Fruit fly (Drosophila melanogaster) whole organism, embryonic: ENCODE results near the gene CG3679.

Experiments
- Abd-B ChIP-seq: fragments of 200-800 bp; sonication (Bioruptor generic); optimal IDR thresholded peaks from 2 replicates; lab custom pipeline; 2018; ENCODE audit warnings: missing biosample characterization, mild to moderate bottlenecking, missing genetic modification characterization, moderate library complexity
- CG10543 ChIP-seq: fragments of 200-800 bp; sonication (Bioruptor generic); optimal IDR thresholded peaks from 3 replicates; lab custom pipeline; 2017; ENCODE audit warnings: missing biosample characterization, mild to moderate bottlenecking, missing genetic modification characterization, moderate library complexity
- CG11456 ChIP-seq: fragments of 200-800 bp; sonication (Bioruptor generic); IDR thresholded peaks from 3 replicates; pipeline ENCODE4 v1.3.6; 2022; ENCODE audit warnings: missing biosample characterization, missing genetic modification characterization
- CG12155 ChIP-seq: fragments of 200-800 bp; sonication (Bioruptor generic); optimal IDR thresholded peaks from 3 replicates; lab custom pipeline; 2016; ENCODE audit warnings: missing biosample characterization, missing genetic modification characterization
- CG12236 ChIP-seq: fragments of 200-800 bp; sonication (Bioruptor generic); optimal IDR thresholded peaks from 2 replicates; lab custom pipeline; 2016; ENCODE audit warnings: missing biosample characterization, missing genetic modification characterization
- CG14667 ChIP-seq: fragments of 200-800 bp; sonication (Bioruptor generic); IDR thresholded peaks from 2 replicates; pipeline ENCODE4 v1.3.6; 2022; ENCODE audit warnings: missing biosample characterization, missing genetic modification characterization
- CG16863 ChIP-seq: fragments of 200-800 bp; sonication (Bioruptor generic); optimal IDR thresholded peaks from 3 replicates; lab custom pipeline; 2016; ENCODE audit warnings: missing biosample characterization, missing genetic modification characterization
- CG3065 ChIP-seq: fragments of 200-800 bp; sonication (Bioruptor generic); optimal IDR thresholded peaks from 2 replicates; lab custom pipeline; 2016; ENCODE audit warnings: missing biosample characterization, missing genetic modification characterization
- CG31224 ChIP-seq: fragments of 200-800 bp; sonication (Bioruptor generic); IDR thresholded peaks from 2 replicates; pipeline ENCODE4 v1.3.6; 2022; ENCODE audit warnings: missing biosample characterization, missing genetic modification characterization
- CG32772 ChIP-seq: fragments of 200-800 bp; sonication (Bioruptor generic); IDR thresholded peaks from 2 replicates; pipeline ENCODE4 v1.3.6; 2022; ENCODE audit warnings: missing biosample characterization, missing genetic modification characterization
- CG34224 ChIP-seq: fragments of 200-800 bp; sonication (Bioruptor generic); IDR thresholded peaks from 3 replicates; pipeline ENCODE4 v1.3.6; 2022; ENCODE audit warnings: missing biosample characterization, missing genetic modification characterization; ENCODE audit not compliant: partially characterized antibody
- CG42726 ChIP-seq: fragments of 200-800 bp; sonication (Bioruptor generic); IDR thresholded peaks from 2 replicates; pipeline ENCODE4 v1.3.6; 2022; ENCODE audit warnings: missing biosample characterization, missing genetic modification characterization; ENCODE audit not compliant: partially characterized antibody
- CG4360 ChIP-seq: fragments of 200-800 bp; sonication (Bioruptor generic); IDR thresholded peaks from 2 replicates; pipeline ENCODE4 v1.3.6; 2022; ENCODE audit warnings: missing biosample characterization, missing genetic modification characterization
- CG4404 ChIP-seq: fragments of 200-800 bp; sonication (Bioruptor generic); IDR thresholded peaks from 2 replicates; pipeline ENCODE4 v1.3.6; 2022; ENCODE audit warnings: missing biosample characterization, missing genetic modification characterization
- CG7745 ChIP-seq: fragments of 200-800 bp; sonication (Bioruptor generic); optimal IDR thresholded peaks from 2 replicates; lab custom pipeline; 2018; ENCODE audit warnings: missing biosample characterization, mild to moderate bottlenecking, missing genetic modification characterization, moderate library complexity
- CG7786 ChIP-seq: fragments of 200-800 bp; sonication (Bioruptor generic); optimal IDR thresholded peaks from 2 replicates; lab custom pipeline; 2016; ENCODE audit warnings: missing biosample characterization, missing genetic modification characterization
- CG7987 ChIP-seq: fragments of 200-800 bp; sonication (Bioruptor generic); optimal IDR thresholded peaks from 2 replicates; lab custom pipeline; 2018; ENCODE audit warnings: missing biosample characterization, mild to moderate bottlenecking, missing genetic modification characterization, moderate library complexity
- CG8944 ChIP-seq: fragments of 200-800 bp; sonication (Bioruptor generic); optimal IDR thresholded peaks from 3 replicates; lab custom pipeline; 2016; ENCODE audit warnings: missing biosample characterization, missing genetic modification characterization
- CG9437 ChIP-seq: fragments of 200-800 bp; sonication (Bioruptor generic); optimal IDR thresholded peaks from 2 replicates; lab custom pipeline; 2018; ENCODE audit warnings: missing biosample characterization, mild to moderate bottlenecking, missing genetic modification characterization
- CG9797 ChIP-seq: fragments of 200-800 bp; sonication (Bioruptor generic); optimal IDR thresholded peaks from 3 replicates; lab custom pipeline; 2018; ENCODE audit warnings: missing biosample characterization, mild to moderate bottlenecking, missing genetic modification characterization
- CG9932 ChIP-seq: fragments of 200-800 bp; sonication (Bioruptor generic); IDR thresholded peaks from 2 replicates; pipeline ENCODE4 v1.3.6; 2022; ENCODE audit warnings: missing biosample characterization, missing genetic modification characterization
- Dip2 ChIP-seq: fragments of 200-800 bp; sonication (Bioruptor generic); IDR thresholded peaks from 2 replicates; pipeline ENCODE4 v1.3.6; 2022; ENCODE audit warnings: missing biosample characterization, missing genetic modification characterization
- E2f1 ChIP-seq: fragments of 200-800 bp; sonication (Bioruptor generic); IDR thresholded peaks from 2 replicates; pipeline ENCODE4 v1.3.6; 2022; ENCODE audit warnings: missing biosample characterization, missing genetic modification characterization
- Hmr ChIP-seq: fragments of 200-800 bp; sonication (Bioruptor generic); optimal IDR thresholded peaks from 3 replicates; lab custom pipeline; 2017; ENCODE audit warnings: mild to moderate bottlenecking, missing biosample characterization, missing genetic modification reagents, missing genetic modification characterization
- Lpt ChIP-seq: fragments of >200 bp; optimal IDR thresholded peaks from 2 replicates; lab custom pipeline; 2018; ENCODE audit warnings: missing biosample characterization, missing genetic modification characterization
- MBD-R2 ChIP-seq: fragments of 200-800 bp; sonication (Bioruptor generic); IDR thresholded peaks from 2 replicates; pipeline ENCODE4 v1.3.6; 2022; ENCODE audit warnings: missing biosample characterization, missing genetic modification characterization
- MESR4 ChIP-seq: fragments of 200-800 bp; sonication (Bioruptor generic); optimal IDR thresholded peaks from 2 replicates; lab custom pipeline; 2018; ENCODE audit warnings: missing biosample characterization, mild to moderate bottlenecking, missing genetic modification characterization, moderate library complexity
- Med ChIP-seq: fragments of 200-800 bp; sonication (Bioruptor generic); peaks from one replicate; lab custom pipeline; 2016; ENCODE audit warnings: missing biosample characterization, missing genetic modification characterization, mild to moderate bottlenecking, inconsistent platforms, moderate library complexity
- NK7.1 ChIP-seq: fragments of 200-800 bp; sonication (Bioruptor generic); optimal IDR thresholded peaks from 3 replicates; lab custom pipeline; 2016; ENCODE audit warnings: missing biosample characterization, missing genetic modification characterization
- Nf-YA ChIP-seq: fragments of 200-800 bp; sonication (Bioruptor generic); IDR thresholded peaks from 2 replicates; pipeline ENCODE4 v1.3.6; 2022; ENCODE audit warnings: missing biosample characterization, missing genetic modification characterization
- Vsx1 ChIP-seq: fragments of 200-800 bp; sonication (Bioruptor generic); optimal IDR thresholded peaks from 2 replicates; lab custom pipeline; 2017; ENCODE audit warnings: missing biosample characterization, mild to moderate bottlenecking, missing genetic modification characterization, missing genetic modification reagents
- Xbp1 ChIP-seq: fragments of 200-800 bp; sonication (Bioruptor generic); optimal IDR thresholded peaks from 3 replicates; lab custom pipeline; 2016; ENCODE audit warnings: missing biosample characterization, mild to moderate bottlenecking, missing genetic modification characterization
- bbx ChIP-seq: fragments of 200-800 bp; sonication (Bioruptor generic); IDR thresholded peaks from 2 replicates; pipeline ENCODE4 v1.3.6; 2022; ENCODE audit warnings: missing biosample characterization, missing genetic modification characterization; ENCODE audit not compliant: partially characterized antibody
- fd64A ChIP-seq: fragments of 200-800 bp; sonication (Bioruptor generic); optimal IDR thresholded peaks from 3 replicates; lab custom pipeline; 2018; ENCODE audit warnings: missing biosample characterization, mild to moderate bottlenecking, missing genetic modification characterization
- gcm ChIP-seq: fragments of 200-800 bp; sonication (Bioruptor generic); optimal IDR thresholded peaks from 2 replicates; lab custom pipeline; 2019; ENCODE audit warnings: missing biosample characterization, mild to moderate bottlenecking, missing genetic modification characterization, moderate library complexity
- gcm2 ChIP-seq: fragments of 200-800 bp; sonication (Bioruptor generic); optimal IDR thresholded peaks from 2 replicates; lab custom pipeline; 2016; ENCODE audit warnings: missing biosample characterization, missing genetic modification characterization
- gt ChIP-seq: fragments of 200-800 bp; sonication (Bioruptor generic); IDR thresholded peaks from 2 replicates; pipeline ENCODE4 v1.3.6; 2022; ENCODE audit warnings: missing biosample characterization, missing genetic modification characterization
- hth ChIP-seq: fragments of >200 bp; optimal IDR thresholded peaks from 2 replicates; lab custom pipeline; 2017; ENCODE audit warnings: inconsistent platforms
- jumu ChIP-seq: fragments of 200-800 bp; sonication (Bioruptor generic); optimal IDR thresholded peaks from 3 replicates; lab custom pipeline; 2016; ENCODE audit warnings: missing biosample characterization, missing genetic modification characterization
- mld ChIP-seq: fragments of 200-800 bp; sonication (Bioruptor generic); IDR thresholded peaks from 3 replicates; pipeline ENCODE4 v1.3.6; 2022; ENCODE audit warnings: missing biosample characterization, missing genetic modification characterization; ENCODE audit not compliant: partially characterized antibody
- nerfin-1 ChIP-seq: fragments of 200-800 bp; sonication (Bioruptor generic); optimal IDR thresholded peaks from 3 replicates; lab custom pipeline; 2019; ENCODE audit warnings: missing biosample characterization, mild to moderate bottlenecking, missing genetic modification characterization, moderate library complexity
- oc ChIP-seq: fragments of 200-800 bp; sonication (Bioruptor generic); optimal IDR thresholded peaks from 2 replicates; lab custom pipeline; 2018; ENCODE audit warnings: missing biosample characterization, mild to moderate bottlenecking, missing genetic modification characterization, moderate library complexity
- p53 ChIP-seq: fragments of 200-800 bp; sonication (Bioruptor generic); optimal IDR thresholded peaks from 2 replicates; lab custom pipeline; 2016; ENCODE audit warnings: missing biosample characterization, missing genetic modification characterization
- pita ChIP-seq: fragments of 200-800 bp; sonication (Bioruptor generic); optimal IDR thresholded peaks from 2 replicates; lab custom pipeline; 2017; ENCODE audit warnings: missing biosample characterization, mild to moderate bottlenecking, missing genetic modification characterization
- pnt ChIP-seq: fragments of 200-800 bp; sonication (Bioruptor generic); optimal IDR thresholded peaks from 3 replicates; lab custom pipeline; 2016; ENCODE audit warnings: missing biosample characterization, missing genetic modification characterization
- prd ChIP-seq, 3 experiments: fragments of >200 bp in 2 of 3; fragments of 200-800 bp in 1 of 3; sonication (Bioruptor generic) in 1 of 3; optimal IDR thresholded peaks in 2 of 3; IDR thresholded peaks in 1 of 3; 2 replicates in 2 of 3; 3 replicates in 1 of 3; pipeline versions ENCODE4 v1.3.6 to Lab custom; 2017 to 2022; ENCODE audit warnings: missing biosample characterization in 1 of 3, missing genetic modification characterization in 1 of 3
- row ChIP-seq: fragments of 200-800 bp; sonication (Bioruptor generic); IDR thresholded peaks from 3 replicates; pipeline ENCODE4 v1.3.6; 2022; ENCODE audit warnings: missing biosample characterization, missing genetic modification characterization
- sens ChIP-seq: fragments of 200-800 bp; sonication (Bioruptor generic); peaks from one replicate; lab custom pipeline; 2016; ENCODE audit warnings: missing biosample characterization, missing genetic modification characterization
- sna ChIP-seq: fragments of 200-800 bp; sonication (Bioruptor generic); IDR thresholded peaks from 2 replicates; pipeline ENCODE4 v1.3.6; 2022; ENCODE audit warnings: missing biosample characterization, missing genetic modification characterization; ENCODE audit not compliant: partially characterized antibody
- twi ChIP-seq: fragments of 200-800 bp; optimal IDR thresholded peaks from 2 replicates; lab custom pipeline; 2019; ENCODE audit warnings: missing biosample characterization, mild to moderate bottlenecking, missing genetic modification characterization, moderate library complexity
- vnd ChIP-seq: fragments of 200-800 bp; sonication (Bioruptor generic); IDR thresholded peaks from 3 replicates; pipeline ENCODE4 v1.3.6; 2022; ENCODE audit warnings: missing biosample characterization, missing genetic modification characterization; ENCODE audit not compliant: partially characterized antibody

Gene CG3679

dm6 chrX:16323063-16323462, 19.4 kb downstream of the CG3679 start, which contains the start of the genes CG9917 and CG32579 (continued):
- TF ChIP-seq gcm (GFP tag; lab: Kevin White, UChicago) (no peak), pita (GFP tag; lab: Kevin White, UChicago) (no peak), CG4404 (GFP tag; lab: Robert Waterston, UW) (no peak), CG7987 (no peak), CG12155 (GFP tag; lab: Kevin White, UChicago) (no peak), Xbp1 (GFP tag; lab: Kevin White, UChicago) (no peak), Nf-YA (no peak), twi (tag; lab: Kevin White, UChicago) (no peak), Vsx1 (GFP tag; lab: Kevin White, UChicago) (no peak), bbx (GFP tag; lab: Robert Waterston, UW) (peak; percentile 90), Dip2 (no peak), CG14667 (GFP tag; lab: Robert Waterston, UW) (no peak), CG11456 (GFP tag; lab: Robert Waterston, UW) (no peak), CG31224 (GFP tag; lab: Robert Waterston, UW) (no peak), sna (peak; percentile 63), Med (peak; percentile 28), E2f1 (GFP tag; lab: Robert Waterston, UW) (no peak), jumu (no peak), hth (no peak), CG7786 (GFP tag; lab: Kevin White, UChicago) (no peak), fd64A (GFP tag; lab: Kevin White, UChicago) (no peak), p53 (GFP tag; lab: Kevin White, UChicago) (no peak), Hmr (GFP tag; lab: Kevin White, UChicago) (no peak), CG9797 (GFP tag; lab: Kevin White, UChicago) (no peak), sens (peak; percentile 72), CG3065 (GFP tag; lab: Kevin White, UChicago) (no peak), MBD-R2 (GFP tag; lab: Robert Waterston, UW) (peak; percentile 84), CG42726 (GFP tag; lab: Robert Waterston, UW) (peak; percentile 72; the same call in 1 of the 2 replicates), gt (GFP tag; lab: Robert Waterston, UW) (no peak), oc (tag; lab: Kevin White, UChicago) (no peak), CG12236 (no peak), nerfin-1 (no peak), prd (optimal IDR thresholded peaks at IDR 0.05; lab: Kevin White, UChicago) (no peak), prd (GFP tag; IDR thresholded peaks at IDR 0.05; lab: Robert Waterston, UW) (no peak), Abd-B (GFP tag; lab: Kevin White, UChicago) (no peak), CG32772 (GFP tag; lab: Robert Waterston, UW) (no peak), CG4360 (GFP tag; lab: Robert Waterston, UW) (no peak), mld (GFP tag; lab: Robert Waterston, UW) (peak; percentile 71; the same call in 2 of the 3 replicates), CG9437 (GFP tag; lab: Kevin White, UChicago) (no peak), NK7.1 (no peak), CG16863 (no peak), Lpt (GFP tag; lab: Kevin White, UChicago) (no peak), row (GFP tag; lab: Robert Waterston, UW) (peak; percentile 47; the same call in 1 of the 3 replicates), gcm2 (GFP tag; lab: Kevin White, UChicago) (no peak), MESR4 (GFP tag; lab: Kevin White, UChicago) (peak; percentile 34), CG34224 (GFP tag; lab: Robert Waterston, UW) (peak; percentile 81), CG9932 (GFP tag; lab: Robert Waterston, UW) (no peak; the same call in 1 of the 2 replicates), CG8944 (GFP tag; lab: Kevin White, UChicago) (no peak), CG7745 (tag; lab: Kevin White, UChicago) (peak; percentile 100), CG10543 (no peak), vnd (GFP tag; lab: Robert Waterston, UW) (peak; percentile 65; the same call in 2 of the 3 replicates), pnt (GFP tag; lab: Kevin White, UChicago) (no peak)
